Worm (Caenorhabditis elegans): ENCODE data around the gene swd-2.1.

Gene swd-2.1

DNA sequence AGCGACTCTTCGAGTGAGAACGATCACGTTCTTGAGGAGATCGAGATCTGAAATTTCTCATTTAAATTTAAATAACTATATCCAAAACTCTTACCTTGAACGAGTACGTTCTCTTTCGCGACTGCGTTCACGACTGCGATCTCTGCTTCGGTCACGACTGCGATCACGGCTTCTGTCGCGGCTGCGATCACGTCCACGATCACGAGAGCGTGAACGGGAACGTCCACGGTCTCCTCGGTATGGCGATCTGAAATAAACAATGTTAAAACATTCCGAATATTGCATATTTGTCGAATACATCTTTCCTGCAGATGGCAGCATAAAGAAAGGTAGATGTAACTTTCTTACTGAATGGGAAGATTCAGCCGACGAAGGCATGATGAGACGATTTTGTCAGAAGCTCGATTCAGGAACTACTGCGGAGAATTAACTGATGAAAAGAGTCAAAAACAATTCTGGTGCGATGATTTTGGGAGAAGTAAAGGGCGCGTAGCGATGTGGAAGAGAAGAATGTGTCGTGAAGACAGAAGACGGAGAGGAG is 14.4 kb downstream of the swd-2.1 start (continued):
- TF ChIP-seq lsy-27 (tag; optimal IDR thresholded peaks at IDR 0.05; ENCODE audit: borderline replicate concordance, insufficient read depth) (no peak), nfya-1 (tag; optimal IDR thresholded peaks at IDR 0.05; ENCODE audit: borderline replicate concordance, insufficient read depth) (no peak)

DNA sequence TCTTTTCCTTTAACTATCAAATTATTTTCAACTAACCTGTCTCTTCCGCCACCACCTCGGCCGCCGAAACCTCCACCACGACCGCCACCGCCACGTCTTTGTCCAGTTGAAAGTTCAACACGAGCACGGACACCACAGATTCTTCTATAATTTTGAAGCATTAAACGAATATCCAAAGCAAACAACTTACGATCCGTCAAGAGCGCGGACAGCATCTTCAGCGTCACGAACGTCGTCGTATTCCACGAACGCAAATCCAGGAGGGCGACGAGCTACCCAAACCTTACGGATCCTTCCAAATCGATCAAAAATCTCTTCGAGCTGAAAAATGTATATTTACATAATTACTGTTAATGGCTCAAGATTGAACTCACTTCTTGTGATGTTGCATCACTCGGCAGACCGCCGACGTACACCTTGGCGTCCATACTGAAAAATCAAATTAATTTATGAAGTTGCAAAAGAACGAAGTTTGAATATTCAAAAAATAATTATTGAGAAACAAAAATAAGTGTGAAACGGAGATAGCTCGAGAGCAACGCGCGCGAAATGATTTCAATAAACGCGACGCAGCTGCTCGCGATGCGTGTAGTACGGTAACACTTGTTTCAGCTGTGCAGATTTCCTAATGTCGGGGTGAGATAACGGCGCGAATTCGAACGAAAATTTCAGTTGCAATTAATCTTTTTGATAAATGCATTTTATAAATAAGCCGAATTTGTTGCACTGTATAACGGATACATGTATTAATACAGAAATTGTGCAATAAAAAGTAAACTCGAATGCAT is 15.2 kb downstream of the swd-2.1 start, which contains the start of gene rsp-6:
rsp-6 (minus strand) TSS at position 429 of the 788 bp plus-strand sequence.
- no peak for TF ChIP-seq ccch-3 (GFP tag; optimal IDR thresholded peaks at IDR 0.05)
- peak; percentile 67; the same call in 1 of the 2 replicates for TF ChIP-seq hsf-1 (GFP tag; IDR thresholded peaks at IDR 0.05)
- TF ChIP-seq ekl-4 (GFP tag; IDR thresholded peaks at IDR 0.05), result peak; percentile 85
- peak; percentile 29; the same call in 1 of the 2 replicates for TF ChIP-seq aptf-2 (GFP tag; conservative IDR thresholded peaks at IDR 0.05)
- peak; percentile 99 for TF ChIP-seq madf-3 (GFP tag; IDR thresholded peaks at IDR 0.05)
- TF ChIP-seq unc-130 (GFP tag; optimal IDR thresholded peaks at IDR 0.05), result peak; percentile 66
- peak; percentile 64 for TF ChIP-seq egrh-3 (GFP tag; IDR thresholded peaks at IDR 0.05)
- peak; percentile 43; the same call in 1 of the 2 replicates for TF ChIP-seq C17E4.6 (GFP tag; IDR thresholded peaks at IDR 0.05)
- peak; percentile 18; the same call in 1 of the 2 replicates for TF ChIP-seq Y67H2A.10 (GFP tag; conservative IDR thresholded peaks at IDR 0.05)
- peak; percentile 17 for TF ChIP-seq nhr-80 (tag; optimal IDR thresholded peaks at IDR 0.05)
- no peak for TF ChIP-seq nhr-179 (tag; optimal IDR thresholded peaks at IDR 0.05)
- no peak for TF ChIP-seq Y79H2A.3 (GFP tag; conservative IDR thresholded peaks at IDR 0.05)
- peak; percentile 83 for TF ChIP-seq mcd-1 (GFP tag; IDR thresholded peaks at IDR 0.05)
- TF ChIP-seq let-526 (GFP tag; IDR thresholded peaks at IDR 0.05), result 0 out of 2 replicates have a peak, but pooled peaks have one; percentile 70
- TF ChIP-seq attf-5 (GFP tag; optimal IDR thresholded peaks at IDR 0.05), result peak; percentile 59
- 0 out of 2 replicates have a peak, but pooled peaks have one; percentile 8 for TF ChIP-seq ztf-28 (GFP tag; IDR thresholded peaks at IDR 0.05)
- peak; percentile 83 for TF ChIP-seq ceh-27 (GFP tag; optimal IDR thresholded peaks at IDR 0.05)
- TF ChIP-seq hmg-1.2 (GFP tag; IDR thresholded peaks at IDR 0.05), result peak; percentile 58; the same call in 1 of the 2 replicates
- peak; percentile 28 for TF ChIP-seq ama-1 (optimal IDR thresholded peaks at IDR 0.05)
- peak in 1 of 2 experiments; percentile 29 for TF ChIP-seq ama-1 (GFP tag; optimal IDR thresholded peaks at IDR 0.05)
- TF ChIP-seq tbp1 (GFP tag; optimal IDR thresholded peaks at IDR 0.05), result peak; percentile 58
- no peak for TF ChIP-seq chd-7 (tag; optimal IDR thresholded peaks at IDR 0.05)
- peak; percentile 43 for TF ChIP-seq snpc-1.1 (tag; optimal IDR thresholded peaks at IDR 0.05; ENCODE audit: insufficient read depth)
- TF ChIP-seq egl-44 (GFP tag; IDR thresholded peaks at IDR 0.05), result no peak
- no peak for TF ChIP-seq unc-62 (GFP tag; optimal IDR thresholded peaks at IDR 0.05)
- TF ChIP-seq die-1 (tag; optimal IDR thresholded peaks at IDR 0.05), result peak; percentile 53
- no peak for TF ChIP-seq mel-28 (tag; optimal IDR thresholded peaks at IDR 0.05; ENCODE audit: borderline replicate concordance)
- TF ChIP-seq lin-40 (tag; optimal IDR thresholded peaks at IDR 0.05), result peak; percentile 63
- TF ChIP-seq dox-1 (GFP tag; IDR thresholded peaks at IDR 0.05), result peak; percentile 84
- TF ChIP-seq F57C9.4 (tag; optimal IDR thresholded peaks at IDR 0.05), result no peak
- peak; percentile 81 for TF ChIP-seq madf-8 (GFP tag; conservative IDR thresholded peaks at IDR 0.05)
- peak; percentile 82 for TF ChIP-seq ZK185.1 (tag; optimal IDR thresholded peaks at IDR 0.05; ENCODE audit: poor library complexity, severe bottlenecking)
- no peak for TF ChIP-seq hmg-20 (GFP tag; IDR thresholded peaks at IDR 0.05)
- peak; percentile 73 for TF ChIP-seq K12H6.12 (tag; optimal IDR thresholded peaks at IDR 0.05)
- TF ChIP-seq nfya-2 (GFP tag; IDR thresholded peaks at IDR 0.05), result no peak
- TF ChIP-seq F33H1.4 (GFP tag; IDR thresholded peaks at IDR 0.05), result peak; percentile 94
- TF ChIP-seq lsl-1 (GFP tag; optimal IDR thresholded peaks at IDR 0.05), result peak; percentile 96
- TF ChIP-seq dpff-1 (tag; optimal IDR thresholded peaks at IDR 0.05), result no peak
- TF ChIP-seq lin-54 (GFP tag; optimal IDR thresholded peaks at IDR 0.05), result peak; percentile 88
- TF ChIP-seq xnd-1 (tag; optimal IDR thresholded peaks at IDR 0.05), result peak; percentile 78
- TF ChIP-seq nfyb-1 (GFP tag; IDR thresholded peaks at IDR 0.05), result peak; percentile 77
- TF ChIP-seq madf-6 (GFP tag; IDR thresholded peaks at IDR 0.05), result peak; percentile 95
